5 fruit fly cellular contexts compared by ENCODE assay signal in the genomic region with DNA sequence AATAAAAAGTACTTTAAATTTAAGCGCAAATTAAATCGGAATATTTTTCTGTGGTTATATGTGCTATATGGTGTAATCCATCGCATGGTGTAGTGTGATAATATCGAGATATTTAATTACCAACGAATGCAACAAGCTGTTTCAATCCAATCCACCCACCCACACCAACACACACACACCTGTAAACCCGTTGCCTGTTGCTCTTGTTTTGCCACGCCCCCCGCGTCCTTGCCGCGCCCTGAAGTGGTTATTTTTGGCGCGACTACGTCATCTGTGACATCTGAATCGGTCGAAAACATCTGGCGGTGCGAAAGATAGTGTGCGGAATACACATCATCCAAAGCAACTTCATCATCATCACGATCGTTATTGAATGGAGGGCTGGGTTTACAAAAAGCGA.
TF ChIP-seq lines count a peak whose summit lies in the region.

No protein-coding gene starts in this region.

- TF ChIP-seq CTCF in whole organism, embryonic (GFP tag; optimal IDR thresholded peaks at IDR 0.05; lab: Kevin White, UChicago), result no peak

TF ChIP-seq in whole organism, adult, 20 proteins besides CTCF, POLR2A, EP300 and RAD21:
- TF ChIP-seq CG11617 (GFP tag; optimal IDR thresholded peaks at IDR 0.05; lab: Kevin White, UChicago) (peak; percentile 1), CG33017 (tag; optimal IDR thresholded peaks at IDR 0.05; lab: Kevin White, UChicago) (no peak), CG7101 (tag; optimal IDR thresholded peaks at IDR 0.05; lab: Kevin White, UChicago) (no peak)

TF ChIP-seq in whole organism, embryonic, 481 proteins besides CTCF, POLR2A, EP300 and RAD21:
- TF ChIP-seq CG12391 (tag; optimal IDR thresholded peaks at IDR 0.05; lab: Kevin White, UChicago) (no peak), CG3065 (GFP tag; optimal IDR thresholded peaks at IDR 0.05; lab: Kevin White, UChicago) (peak; percentile 85), rib (GFP tag; IDR thresholded peaks at IDR 0.05; lab: Robert Waterston, UW) (0 out of 2 replicates have a peak, but pooled peaks have one; percentile 9), Lhr (GFP tag; optimal IDR thresholded peaks at IDR 0.05; lab: Kevin White, UChicago) (no peak), CG2120 (GFP tag; optimal IDR thresholded peaks at IDR 0.05; lab: Kevin White, UChicago) (no peak), CG8388 (GFP tag; optimal IDR thresholded peaks at IDR 0.05; lab: Kevin White, UChicago) (no peak), cg (GFP tag; optimal IDR thresholded peaks at IDR 0.05; lab: Kevin White, UChicago) (peak; percentile 54), CG32532 (GFP tag; IDR thresholded peaks at IDR 0.05; lab: Robert Waterston, UW) (no peak), CG17802 (tag; optimal IDR thresholded peaks at IDR 0.05; lab: Kevin White, UChicago) (no peak), zfh1 (GFP tag; IDR thresholded peaks at IDR 0.05; lab: Robert Waterston, UW) (no peak), CG34376 (GFP tag; optimal IDR thresholded peaks at IDR 0.05; lab: Kevin White, UChicago) (peak; percentile 26), kah (GFP tag; optimal IDR thresholded peaks at IDR 0.05; lab: Kevin White, UChicago) (peak; percentile 61), ftz-f1 (GFP tag; optimal IDR thresholded peaks at IDR 0.05; lab: Kevin White, UChicago) (peak; percentile 52), twi (tag; optimal IDR thresholded peaks at IDR 0.05; lab: Kevin White, UChicago) (peak; percentile 56), sr (GFP tag; IDR thresholded peaks at IDR 0.05; lab: Robert Waterston, UW) (0 out of 3 replicates have a peak, but pooled peaks have one; percentile 29), crol (GFP tag; IDR thresholded peaks at IDR 0.05; lab: Robert Waterston, UW) (peak; percentile 66), Jarid2 (GFP tag; optimal IDR thresholded peaks at IDR 0.05; lab: Kevin White, UChicago) (no peak), ro (GFP tag; IDR thresholded peaks at IDR 0.05; lab: Robert Waterston, UW) (no peak), CG14014 (GFP tag; IDR thresholded peaks at IDR 0.05; lab: Robert Waterston, UW) (no peak), CG14965 (GFP tag; optimal IDR thresholded peaks at IDR 0.05; lab: Kevin White, UChicago; ENCODE audit: borderline replicate concordance) (no peak), CG34422 (GFP tag; IDR thresholded peaks at IDR 0.05; lab: Robert Waterston, UW) (no peak)

TF ChIP-seq in whole organism, prepupa, 60 proteins besides CTCF, POLR2A, EP300 and RAD21:
- TF ChIP-seq CG11294 (GFP tag; IDR thresholded peaks at IDR 0.05; lab: Robert Waterston, UW), result no peak
- no peak for TF ChIP-seq CG3919 (GFP tag; optimal IDR thresholded peaks at IDR 0.05; lab: Kevin White, UChicago)
- TF ChIP-seq Blimp-1 (GFP tag; optimal IDR thresholded peaks at IDR 0.05; lab: Kevin White, UChicago), result no peak
- no peak for TF ChIP-seq topi (GFP tag; optimal IDR thresholded peaks at IDR 0.05; lab: Kevin White, UChicago)
- TF ChIP-seq spab (GFP tag; optimal IDR thresholded peaks at IDR 0.05; lab: Kevin White, UChicago), result no peak
- no peak for TF ChIP-seq lz (GFP tag; optimal IDR thresholded peaks at IDR 0.05; lab: Kevin White, UChicago)
- peak; percentile 15 for TF ChIP-seq vri (GFP tag; optimal IDR thresholded peaks at IDR 0.05; lab: Kevin White, UChicago)
TF ChIP-seq in whole organism, prepupa: peak in this region for 1.

TF ChIP-seq in whole organism, pupa, 21 proteins besides CTCF, POLR2A, EP300 and RAD21:
- TF ChIP-seq Pif1A (GFP tag; optimal IDR thresholded peaks at IDR 0.05; lab: Kevin White, UChicago) (no peak), EcR (GFP tag; optimal IDR thresholded peaks at IDR 0.05; lab: Kevin White, UChicago) (peak; percentile 35), CG14655 (GFP tag; optimal IDR thresholded peaks at IDR 0.05; lab: Kevin White, UChicago) (no peak), CG13204 (GFP tag; optimal IDR thresholded peaks at IDR 0.05; lab: Kevin White, UChicago) (no peak)

TF ChIP-seq in whole organism, wandering third instar larva, 38 proteins besides CTCF, POLR2A, EP300 and RAD21:
- TF ChIP-seq Vsx2 (GFP tag; optimal IDR thresholded peaks at IDR 0.05; lab: Kevin White, UChicago; ENCODE audit: partially characterized antibody) (no peak), Dif (GFP tag; optimal IDR thresholded peaks at IDR 0.05; lab: Kevin White, UChicago; ENCODE audit: partially characterized antibody) (peak; percentile 13), psq (GFP tag; optimal IDR thresholded peaks at IDR 0.05; lab: Kevin White, UChicago) (no peak)
